Worm (Caenorhabditis elegans) whole organism, L3 larva: ENCODE measurements around the gene grl-17.
A peak's percentile ranks its signal among the peaks of the same experiment; 100 is the strongest.

Experiments
- R02D3.7 ChIP-seq: fragments of 150-350 bp; optimal IDR thresholded peaks from 2 replicates; lab custom pipeline; 2014; ENCODE audit warnings: missing biosample characterization, missing genetic modification characterization
- ceh-28 ChIP-seq: fragments of 150-350 bp; optimal IDR thresholded peaks from 2 replicates; lab custom pipeline; 2014; ENCODE audit warnings: missing biosample characterization, missing genetic modification reagents, missing genetic modification characterization
- ceh-82 ChIP-seq: fragments of 150-350 bp; optimal IDR thresholded peaks from 2 replicates; lab custom pipeline; 2014; ENCODE audit warnings: missing biosample characterization, missing genetic modification characterization
- ceh-9 ChIP-seq: sonication (generic microtip); optimal IDR thresholded peaks from 2 replicates; lab custom pipeline; 2018; ENCODE audit warnings: missing biosample characterization, missing genetic modification characterization
- daf-12 ChIP-seq: fragments of 150-350 bp; optimal IDR thresholded peaks from 2 replicates; lab custom pipeline; 2014; ENCODE audit warnings: missing biosample characterization, missing genetic modification reagents, missing genetic modification characterization
- egl-27 ChIP-seq: sonication (generic microtip); optimal IDR thresholded peaks from 4 replicates; lab custom pipeline; 2017; ENCODE audit warnings: missing biosample characterization, missing genetic modification reagents, missing genetic modification characterization
- egl-5 ChIP-seq: fragments of 150-350 bp; optimal IDR thresholded peaks from 2 replicates; lab custom pipeline; 2017; ENCODE audit warnings: missing biosample characterization, missing genetic modification reagents, missing genetic modification characterization, inconsistent platforms
- elt-1 ChIP-seq: fragments of 150-350 bp; optimal IDR thresholded peaks from 2 replicates; lab custom pipeline; 2014; ENCODE audit warnings: missing biosample characterization, missing genetic modification characterization
- elt-2 ChIP-seq: sonication (generic microtip); optimal IDR thresholded peaks from 2 replicates; lab custom pipeline; 2016; ENCODE audit warnings: missing genetic modification reagents, mild to moderate bottlenecking, missing genetic modification characterization, missing compliant biosample characterization
- eor-1 ChIP-seq, 2 experiments: fragments of 150-350 bp; optimal IDR thresholded peaks; 2 replicates each; lab custom pipeline; 2014 to 2018; ENCODE audit warnings: missing biosample characterization in 2 of 2, missing genetic modification characterization in 2 of 2
- fkh-10 ChIP-seq: sonication (generic microtip); optimal IDR thresholded peaks from 2 replicates; lab custom pipeline; 2017; ENCODE audit warnings: missing biosample characterization, missing genetic modification reagents, missing genetic modification characterization
- fkh-2 ChIP-seq: fragments of 150-350 bp; optimal IDR thresholded peaks from 2 replicates; lab custom pipeline; 2014; ENCODE audit warnings: missing biosample characterization, missing genetic modification reagents, missing genetic modification characterization
- fos-1 ChIP-seq: fragments of 150-350 bp; optimal IDR thresholded peaks from 2 replicates; lab custom pipeline; 2014; ENCODE audit warnings: missing biosample characterization, missing genetic modification characterization
- hmg-11 ChIP-seq: sonication (generic microtip); optimal IDR thresholded peaks from 2 replicates; lab custom pipeline; 2016; ENCODE audit warnings: missing genetic modification characterization, missing compliant biosample characterization
- jun-1 ChIP-seq: fragments of 150-350 bp; optimal IDR thresholded peaks from 2 replicates; lab custom pipeline; 2014; ENCODE audit warnings: missing biosample characterization, missing genetic modification reagents, missing genetic modification characterization
- lin-15B ChIP-seq: fragments of 150-350 bp; optimal IDR thresholded peaks from 2 replicates; lab custom pipeline; 2014; ENCODE audit warnings: missing biosample characterization, missing genetic modification characterization
- lin-39 ChIP-seq: fragments of 150-350 bp; optimal IDR thresholded peaks from 2 replicates; lab custom pipeline; 2018; ENCODE audit warnings: missing biosample characterization, missing genetic modification reagents, missing genetic modification characterization
- lsy-12 ChIP-seq: sonication (generic microtip); optimal IDR thresholded peaks from 2 replicates; lab custom pipeline; 2016; ENCODE audit warnings: mild to moderate bottlenecking, missing genetic modification characterization, missing compliant biosample characterization
- mdl-1 ChIP-seq: fragments of 150-350 bp; optimal IDR thresholded peaks from 2 replicates; lab custom pipeline; 2014; ENCODE audit warnings: missing biosample characterization, missing genetic modification characterization
- mml-1 ChIP-seq: fragments of 150-350 bp; sonication (generic microtip); optimal IDR thresholded peaks from 3 replicates; lab custom pipeline; 2014; ENCODE audit warnings: missing biosample characterization, missing genetic modification characterization
- nfya-1 ChIP-seq: sonication (generic microtip); optimal IDR thresholded peaks from 2 replicates; lab custom pipeline; 2017; ENCODE audit warnings: missing genetic modification characterization, mild to moderate bottlenecking, missing compliant biosample characterization, antibody characterized with exemption, moderate library complexity; ENCODE audit not compliant: insufficient read depth
- nhr-12 ChIP-seq: fragments of 150-350 bp; optimal IDR thresholded peaks from 2 replicates; lab custom pipeline; 2014; ENCODE audit warnings: missing biosample characterization, missing genetic modification characterization
- nhr-23 ChIP-seq: fragments of 150-350 bp; optimal IDR thresholded peaks from 2 replicates; lab custom pipeline; 2014; ENCODE audit warnings: missing biosample characterization, missing genetic modification reagents, missing genetic modification characterization
- nhr-237 ChIP-seq: fragments of 150-350 bp; optimal IDR thresholded peaks from 2 replicates; lab custom pipeline; 2014; ENCODE audit warnings: missing biosample characterization, missing genetic modification characterization
- nhr-25 ChIP-seq: sonication (generic microtip); optimal IDR thresholded peaks from 2 replicates; lab custom pipeline; 2017; ENCODE audit warnings: missing biosample characterization, missing genetic modification characterization
- nhr-28 ChIP-seq: fragments of 150-350 bp; optimal IDR thresholded peaks from 2 replicates; lab custom pipeline; 2014; ENCODE audit warnings: missing biosample characterization, missing genetic modification characterization
- nhr-43 ChIP-seq: sonication (generic microtip); optimal IDR thresholded peaks from 2 replicates; lab custom pipeline; 2016; ENCODE audit warnings: mild to moderate bottlenecking, missing genetic modification characterization, missing compliant biosample characterization; ENCODE audit not compliant: poor library complexity, severe bottlenecking
- nhr-67 ChIP-seq: fragments of 150-350 bp; optimal IDR thresholded peaks from 2 replicates; lab custom pipeline; 2014; ENCODE audit warnings: missing biosample characterization, missing genetic modification characterization
- nhr-77 ChIP-seq: fragments of 150-350 bp; optimal IDR thresholded peaks from 2 replicates; lab custom pipeline; 2014; ENCODE audit warnings: missing biosample characterization, missing genetic modification characterization
- pha-4 ChIP-seq: fragments of 150-350 bp; optimal IDR thresholded peaks from 2 replicates; lab custom pipeline; 2014; ENCODE audit warnings: missing biosample characterization, missing genetic modification reagents, missing genetic modification characterization
- pqm-1 ChIP-seq: fragments of 150-350 bp; optimal IDR thresholded peaks from 2 replicates; lab custom pipeline; 2017; ENCODE audit warnings: missing biosample characterization, missing genetic modification characterization, inconsistent platforms
- sea-2 ChIP-seq: fragments of 150-350 bp; sonication (generic microtip); optimal IDR thresholded peaks from 4 replicates; lab custom pipeline; 2014; ENCODE audit warnings: missing biosample characterization, missing genetic modification reagents, missing genetic modification characterization
- skn-1 ChIP-seq: fragments of 150-350 bp; optimal IDR thresholded peaks from 2 replicates; lab custom pipeline; 2014; ENCODE audit warnings: missing biosample characterization, missing genetic modification characterization
- snpc-4 ChIP-seq: fragments of 150-350 bp; optimal IDR thresholded peaks from 2 replicates; lab custom pipeline; 2014; ENCODE audit warnings: missing biosample characterization, missing genetic modification characterization
- tbx-2 ChIP-seq: sonication (generic microtip); optimal IDR thresholded peaks from 2 replicates; lab custom pipeline; 2016; ENCODE audit warnings: mild to moderate bottlenecking, missing genetic modification characterization, missing compliant biosample characterization
- unc-39 ChIP-seq: sonication (generic microtip); optimal IDR thresholded peaks from 4 replicates; lab custom pipeline; 2017; ENCODE audit warnings: missing biosample characterization, missing genetic modification characterization
- unc-62 ChIP-seq: fragments of 150-350 bp; sonication (generic microtip); optimal IDR thresholded peaks from 4 replicates; lab custom pipeline; 2014; ENCODE audit warnings: missing biosample characterization, missing genetic modification reagents, missing genetic modification characterization
- zag-1 ChIP-seq: fragments of 150-350 bp; optimal IDR thresholded peaks from 2 replicates; lab custom pipeline; 2014; ENCODE audit warnings: missing biosample characterization, missing genetic modification characterization
- ztf-11 ChIP-seq: fragments of 150-350 bp; optimal IDR thresholded peaks from 2 replicates; lab custom pipeline; 2014; ENCODE audit warnings: missing biosample characterization, missing genetic modification characterization
- ztf-4 ChIP-seq: fragments of 150-350 bp; optimal IDR thresholded peaks from 2 replicates; lab custom pipeline; 2014; ENCODE audit warnings: missing biosample characterization, missing genetic modification characterization

grl-17 gene

ce11 chrV:13556297-13556696, 7.4 kb downstream of the grl-17 start, which contains the start of gene C56A3.6:
TSS of gene C56A3.6 (minus strand) at chrV:13556397.
- no peak for TF ChIP-seq lin-15B (tag; lab: Kevin White, UChicago)
- no peak for TF ChIP-seq nhr-12
- no peak for TF ChIP-seq unc-39 (tag; lab: Kevin White, UChicago)
- TF ChIP-seq mml-1 (tag; lab: Kevin White, UChicago): no peak
- TF ChIP-seq nhr-43 (tag; lab: Kevin White, UChicago): no peak
- no peak for TF ChIP-seq ztf-11
- no peak for TF ChIP-seq eor-1 (tag; optimal IDR thresholded peaks at IDR 0.05; lab: Kevin White, UChicago)
- TF ChIP-seq ceh-28 (tag; lab: Kevin White, UChicago): no peak
- TF ChIP-seq ceh-82 (tag; lab: Kevin White, UChicago): no peak
- TF ChIP-seq zag-1 (tag; lab: Kevin White, UChicago): no peak

DNA sequence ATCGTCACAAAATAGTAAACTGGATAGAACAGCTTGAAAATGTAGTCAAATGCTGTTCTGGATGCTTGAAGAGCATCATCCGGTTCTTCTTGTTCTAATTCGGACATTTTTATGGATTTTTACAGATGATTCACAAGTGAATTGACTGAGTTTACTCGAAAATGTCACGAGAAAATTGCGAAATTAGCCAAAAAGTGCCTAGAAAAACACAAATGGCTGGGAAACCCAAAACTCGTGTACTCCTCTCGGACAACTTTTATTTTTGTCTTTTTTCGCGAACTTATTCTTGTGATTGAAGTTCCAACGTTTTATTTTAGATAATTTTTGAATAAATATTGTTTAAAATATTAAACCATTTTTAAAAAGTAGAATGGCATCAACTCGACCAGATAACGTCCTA, 12.1 kb downstream of the grl-17 start, which contains the start of the genes C56A3.4 and C56A3.5:
Gene C56A3.4 (minus strand): TSS at position 154 of the 400 bp plus-strand sequence.
Gene C56A3.5 (plus strand): TSS at position 367 of the 400 bp plus-strand sequence.
- peak; percentile 63 for TF ChIP-seq hmg-11
- TF ChIP-seq jun-1 (tag; lab: Kevin White, UChicago): peak; percentile 23
- TF ChIP-seq pha-4 (tag; lab: Kevin White, UChicago): peak; percentile 40
- TF ChIP-seq elt-2 (tag; lab: Kevin White, UChicago): peak; percentile 22
- peak; percentile 41 for TF ChIP-seq nhr-23 (tag; lab: Kevin White, UChicago)
- TF ChIP-seq ceh-82 (tag; lab: Kevin White, UChicago): no peak
- peak; percentile 49 for TF ChIP-seq nfya-1
- TF ChIP-seq egl-5 (tag; lab: Kevin White, UChicago): no peak
- TF ChIP-seq nhr-43 (tag; lab: Kevin White, UChicago): peak; percentile 59
- peak; percentile 8 for TF ChIP-seq snpc-4
- TF ChIP-seq mml-1 (tag; lab: Kevin White, UChicago): no peak
- peak; percentile 82 for TF ChIP-seq lin-15B (tag; lab: Kevin White, UChicago)
- no peak for TF ChIP-seq pqm-1 (tag; lab: Kevin White, UChicago)

DNA sequence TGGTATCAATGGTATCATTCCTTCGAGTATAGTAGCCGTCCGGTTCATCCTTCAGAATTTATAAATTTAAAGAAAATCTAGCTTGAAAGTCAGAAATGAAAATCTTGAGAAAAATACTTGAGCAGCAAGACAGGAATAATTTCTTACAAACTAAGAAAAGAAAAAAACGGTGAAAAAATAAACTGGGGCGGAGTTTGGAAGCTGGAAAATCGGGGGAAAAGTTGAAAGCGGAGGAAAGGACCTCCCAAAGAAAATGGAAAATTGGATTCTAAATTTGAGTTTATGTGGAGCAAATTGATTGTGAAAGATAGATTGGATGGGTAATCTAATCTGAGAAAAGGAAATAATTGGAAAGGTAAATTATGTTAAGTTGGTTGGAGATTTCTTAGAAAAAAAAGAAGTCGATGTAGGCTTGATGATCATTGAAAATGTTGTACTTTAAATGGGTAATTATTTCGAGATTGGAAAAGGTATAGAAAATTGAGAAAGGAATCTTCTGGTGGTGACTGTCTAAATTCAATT, 27.6 kb downstream of the grl-17 start, which contains the start of gene frpr-5:
Gene frpr-5 (minus strand): TSS at position 51 of the 522 bp plus-strand sequence.
- no peak for TF ChIP-seq ceh-82 (tag; lab: Kevin White, UChicago)
- no peak for TF ChIP-seq nfya-1
- TF ChIP-seq snpc-4: no peak
- TF ChIP-seq egl-27: no peak
- TF ChIP-seq egl-5 (tag; lab: Kevin White, UChicago): no peak
- no peak for TF ChIP-seq elt-1 (tag; lab: Kevin White, UChicago)
- TF ChIP-seq nhr-43 (tag; lab: Kevin White, UChicago): no peak
- no peak for TF ChIP-seq lsy-12 (tag; lab: Kevin White, UChicago)
- TF ChIP-seq mml-1 (tag; lab: Kevin White, UChicago): no peak
- no peak for TF ChIP-seq nhr-25 (tag; lab: Kevin White, UChicago)
- TF ChIP-seq mdl-1: no peak
- no peak for TF ChIP-seq daf-12
- TF ChIP-seq eor-1 (tag; optimal IDR thresholded peaks at IDR 0.05; lab: Kevin White, UChicago): no peak
- TF ChIP-seq nhr-28 (tag; lab: Kevin White, UChicago): no peak
- TF ChIP-seq nhr-67 (tag; lab: Kevin White, UChicago): no peak
- TF ChIP-seq lin-39 (tag; lab: Kevin White, UChicago): no peak
- TF ChIP-seq pha-4 (tag; lab: Kevin White, UChicago): no peak
- TF ChIP-seq jun-1 (tag; lab: Kevin White, UChicago): no peak
- TF ChIP-seq unc-39 (tag; lab: Kevin White, UChicago): no peak

ce11 chrV:13532469-13532868, 31.3 kb downstream of the grl-17 start:
- TF ChIP-seq fos-1 (tag; lab: Kevin White, UChicago): no peak
- no peak for TF ChIP-seq fkh-10 (GFP tag; lab: Kevin White, UChicago)
- TF ChIP-seq ztf-4 (tag; lab: Kevin White, UChicago): no peak
- peak; percentile 48 for TF ChIP-seq elt-2 (tag; lab: Kevin White, UChicago)
- TF ChIP-seq eor-1 (tag; optimal IDR thresholded peaks at IDR 0.05; lab: Kevin White, UChicago): no peak
- TF ChIP-seq pqm-1 (tag; lab: Kevin White, UChicago): peak; percentile 32
- TF ChIP-seq nhr-77 (tag; lab: Kevin White, UChicago): no peak

ce11 chrV:13530698-13531097, 33.0 kb downstream of the grl-17 start, which contains the start of gene ttr-44:
TSS of gene ttr-44 (minus strand) at chrV:13530744.
- TF ChIP-seq mdl-1 (no peak), nfya-1 (no peak), elt-1 (tag; lab: Kevin White, UChicago) (no peak), skn-1 (no peak), lsy-12 (tag; lab: Kevin White, UChicago) (no peak), pqm-1 (tag; lab: Kevin White, UChicago) (peak; percentile 87), egl-27 (no peak), elt-2 (tag; lab: Kevin White, UChicago) (peak; percentile 87), pha-4 (tag; lab: Kevin White, UChicago) (peak; percentile 81), jun-1 (tag; lab: Kevin White, UChicago) (peak; percentile 30), egl-5 (tag; lab: Kevin White, UChicago) (no peak), ceh-82 (tag; lab: Kevin White, UChicago) (no peak), zag-1 (tag; lab: Kevin White, UChicago) (no peak), tbx-2 (tag; lab: Kevin White, UChicago) (no peak), nhr-237 (tag; lab: Kevin White, UChicago) (no peak), nhr-25 (tag; lab: Kevin White, UChicago) (no peak), unc-62 (GFP tag; lab: Kevin White, UChicago) (no peak), fkh-2 (tag; lab: Kevin White, UChicago) (no peak), sea-2 (GFP tag; lab: Kevin White, UChicago) (no peak), nhr-67 (tag; lab: Kevin White, UChicago) (no peak), ceh-9 (tag; lab: Kevin White, UChicago) (no peak), R02D3.7 (tag; lab: Kevin White, UChicago) (no peak)
